Fruit fly (Drosophila melanogaster) whole organism, embryonic: ENCODE measurements around the gene chif.

ENCODE experiments used
- Abd-B ChIP-seq: fragments of 200-800 bp; sonication (Bioruptor generic); optimal IDR thresholded peaks from 2 replicates; lab custom pipeline; 2018; ENCODE audit warnings: missing biosample characterization, mild to moderate bottlenecking, missing genetic modification characterization, moderate library complexity
- B-H2 ChIP-seq: fragments of 200-800 bp; sonication (Bioruptor generic); optimal IDR thresholded peaks from 2 replicates; lab custom pipeline; 2018; ENCODE audit warnings: missing biosample characterization, mild to moderate bottlenecking, missing genetic modification characterization
- CG10321 ChIP-seq: fragments of 200-800 bp; sonication (Bioruptor generic); IDR thresholded peaks from 2 replicates; pipeline ENCODE4 v1.3.6; 2022; ENCODE audit warnings: missing biosample characterization, missing genetic modification characterization
- CG10654 ChIP-seq: fragments of 200-800 bp; sonication (Bioruptor generic); optimal IDR thresholded peaks from 2 replicates; lab custom pipeline; 2016; ENCODE audit warnings: missing biosample characterization, missing genetic modification characterization
- CG11504 ChIP-seq: fragments of 200-800 bp; sonication (Bioruptor generic); optimal IDR thresholded peaks from 3 replicates; lab custom pipeline; 2019; ENCODE audit warnings: missing biosample characterization, mild to moderate bottlenecking, missing genetic modification characterization, moderate library complexity
- CG11723 ChIP-seq: fragments of 200-800 bp; sonication (Bioruptor generic); optimal IDR thresholded peaks from 2 replicates; lab custom pipeline; 2017; ENCODE audit warnings: missing biosample characterization, mild to moderate bottlenecking, missing genetic modification characterization
- CG14014 ChIP-seq: fragments of 200-800 bp; sonication (Bioruptor generic); IDR thresholded peaks from 2 replicates; pipeline ENCODE4 v1.3.6; 2022; ENCODE audit warnings: missing biosample characterization, missing genetic modification characterization
- CG14050 ChIP-seq: fragments of 200-800 bp; sonication (Bioruptor generic); IDR thresholded peaks from 3 replicates; pipeline ENCODE4 v1.3.6; 2022; ENCODE audit warnings: missing biosample characterization, missing genetic modification characterization
- CG17829 ChIP-seq: fragments of 200-800 bp; optimal IDR thresholded peaks from 2 replicates; lab custom pipeline; 2019; ENCODE audit warnings: missing biosample characterization, mild to moderate bottlenecking, missing genetic modification characterization, moderate library complexity
- CG2120 ChIP-seq: fragments of 200-800 bp; sonication (Bioruptor generic); optimal IDR thresholded peaks from 3 replicates; lab custom pipeline; 2016; ENCODE audit warnings: missing biosample characterization, missing genetic modification characterization
- CG34376 ChIP-seq: fragments of 200-800 bp; sonication (Bioruptor generic); optimal IDR thresholded peaks from 2 replicates; lab custom pipeline; 2018; ENCODE audit warnings: missing biosample characterization, mild to moderate bottlenecking, missing genetic modification characterization
- CG34422 ChIP-seq: fragments of 200-800 bp; sonication (Bioruptor generic); IDR thresholded peaks from 3 replicates; pipeline ENCODE4 v1.3.6; 2022; ENCODE audit warnings: missing biosample characterization, missing genetic modification characterization
- CG6813 ChIP-seq: fragments of 200-800 bp; sonication (Bioruptor generic); optimal IDR thresholded peaks from 2 replicates; lab custom pipeline; 2017; ENCODE audit warnings: missing biosample characterization, missing genetic modification characterization, mild to moderate bottlenecking, moderate library complexity, missing genetic modification reagents
- CG8281 ChIP-seq: fragments of 200-800 bp; sonication (Bioruptor generic); optimal IDR thresholded peaks from 2 replicates; lab custom pipeline; 2018; ENCODE audit warnings: missing biosample characterization, mild to moderate bottlenecking, missing genetic modification characterization, moderate library complexity
- CG8290 ChIP-seq, 3 experiments: fragments of 200-800 bp; sonication (Bioruptor generic); optimal IDR thresholded peaks; 2 replicates each; lab custom pipeline; 2016 to 2019; ENCODE audit warnings: missing biosample characterization in 3 of 3, missing genetic modification characterization in 3 of 3, mild to moderate bottlenecking in 2 of 3, moderate library complexity in 1 of 3
- CG8924 ChIP-seq: fragments of 200-800 bp; optimal IDR thresholded peaks from 3 replicates; lab custom pipeline; 2019; ENCODE audit warnings: missing biosample characterization, mild to moderate bottlenecking, missing genetic modification characterization, moderate library complexity
- Dad ChIP-seq: fragments of 200-800 bp; sonication (Bioruptor generic); optimal IDR thresholded peaks from 3 replicates; lab custom pipeline; 2016; ENCODE audit warnings: missing biosample characterization, missing genetic modification characterization
- Dip2 ChIP-seq: fragments of 200-800 bp; sonication (Bioruptor generic); IDR thresholded peaks from 2 replicates; pipeline ENCODE4 v1.3.6; 2022; ENCODE audit warnings: missing biosample characterization, missing genetic modification characterization
- Gug ChIP-seq: fragments of 200-800 bp; sonication (Bioruptor generic); IDR thresholded peaks from 4 replicates; pipeline ENCODE4 v1.3.6; 2022; ENCODE audit warnings: missing biosample characterization, missing genetic modification characterization
- Hand ChIP-seq: fragments of 200-800 bp; sonication (Bioruptor generic); optimal IDR thresholded peaks from 2 replicates; lab custom pipeline; 2017; ENCODE audit warnings: mild to moderate bottlenecking, missing biosample characterization, missing genetic modification reagents, missing genetic modification characterization
- Hey ChIP-seq: fragments of 200-800 bp; sonication (Bioruptor generic); optimal IDR thresholded peaks from 3 replicates; lab custom pipeline; 2018; ENCODE audit warnings: missing biosample characterization, mild to moderate bottlenecking, missing genetic modification characterization
- HmgD ChIP-seq: fragments of 200-800 bp; sonication (Bioruptor generic); optimal IDR thresholded peaks from 3 replicates; lab custom pipeline; 2016; ENCODE audit warnings: missing biosample characterization, missing genetic modification characterization
- Lhr ChIP-seq: fragments of 200-800 bp; sonication (Bioruptor generic); optimal IDR thresholded peaks from 3 replicates; lab custom pipeline; 2017; ENCODE audit warnings: mild to moderate bottlenecking, missing biosample characterization, missing genetic modification reagents, missing genetic modification characterization
- MESR4 ChIP-seq: fragments of 200-800 bp; sonication (Bioruptor generic); optimal IDR thresholded peaks from 2 replicates; lab custom pipeline; 2018; ENCODE audit warnings: missing biosample characterization, mild to moderate bottlenecking, missing genetic modification characterization, moderate library complexity
- Pdp1 ChIP-seq, 2 experiments: fragments of 200-800 bp; sonication (Bioruptor generic); optimal IDR thresholded peaks; 3 replicates each; lab custom pipeline; 2016; ENCODE audit warnings: missing biosample characterization in 2 of 2, missing genetic modification characterization in 2 of 2, mild to moderate bottlenecking in 1 of 2, moderate library complexity in 1 of 2
- Rfx ChIP-seq: fragments of 200-800 bp; sonication (Bioruptor generic); IDR thresholded peaks from 2 replicates; pipeline ENCODE4 v1.3.6; 2022; ENCODE audit warnings: missing biosample characterization, missing genetic modification characterization
- Stat92E ChIP-seq, 3 experiments: fragments of >200 bp in 2 of 3; fragments of 200-800 bp in 1 of 3; sonication (Bioruptor generic) in 1 of 3; optimal IDR thresholded peaks; 2 replicates each; lab custom pipeline; 2017 to 2019; ENCODE audit warnings: missing biosample characterization in 3 of 3, missing genetic modification characterization in 3 of 3, mild to moderate bottlenecking in 1 of 3, moderate library complexity in 1 of 3
- abd-A ChIP-seq: fragments of 200-800 bp; sonication (Bioruptor generic); optimal IDR thresholded peaks from 3 replicates; lab custom pipeline; 2019; ENCODE audit warnings: missing biosample characterization, mild to moderate bottlenecking, missing genetic modification characterization, moderate library complexity
- btn ChIP-seq: fragments of 200-800 bp; sonication (Bioruptor generic); optimal IDR thresholded peaks from 2 replicates; lab custom pipeline; 2016; ENCODE audit warnings: missing biosample characterization, missing genetic modification characterization
- chn ChIP-seq: fragments of 200-800 bp; sonication (Bioruptor generic); optimal IDR thresholded peaks from 2 replicates; lab custom pipeline; 2016; ENCODE audit warnings: missing biosample characterization, missing genetic modification characterization
- dmrt11E ChIP-seq: fragments of 200-800 bp; sonication (Bioruptor generic); optimal IDR thresholded peaks from 3 replicates; lab custom pipeline; 2018; ENCODE audit warnings: missing biosample characterization, mild to moderate bottlenecking, missing genetic modification characterization, moderate library complexity
- fd96Cb ChIP-seq: fragments of 200-800 bp; sonication (Bioruptor generic); optimal IDR thresholded peaks from 2 replicates; lab custom pipeline; 2018; ENCODE audit warnings: missing biosample characterization, mild to moderate bottlenecking, missing genetic modification characterization, moderate library complexity
- grau ChIP-seq: fragments of 200-800 bp; optimal IDR thresholded peaks from 3 replicates; lab custom pipeline; 2019; ENCODE audit warnings: missing biosample characterization, mild to moderate bottlenecking, missing genetic modification characterization, moderate library complexity
- grn ChIP-seq: fragments of 200-800 bp; sonication (Bioruptor generic); optimal IDR thresholded peaks from 3 replicates; lab custom pipeline; 2017; ENCODE audit warnings: missing biosample characterization, missing genetic modification characterization
- lbe ChIP-seq: fragments of 200-800 bp; sonication (Bioruptor generic); optimal IDR thresholded peaks from 2 replicates; lab custom pipeline; 2016; ENCODE audit warnings: missing biosample characterization, mild to moderate bottlenecking, missing genetic modification characterization
- lov ChIP-seq, 2 experiments: fragments of 200-800 bp in 1 of 2; fragments of >200 bp in 1 of 2; sonication (Bioruptor generic) in 1 of 2; IDR thresholded peaks in 1 of 2; optimal IDR thresholded peaks in 1 of 2; 2 replicates in 1 of 2; 3 replicates in 1 of 2; pipeline versions ENCODE4 v1.3.6 to Lab custom; 2017 to 2022; ENCODE audit warnings: missing biosample characterization in 1 of 2, missing genetic modification characterization in 1 of 2
- phol ChIP-seq: fragments of 200-800 bp; sonication (Bioruptor generic); optimal IDR thresholded peaks from 3 replicates; lab custom pipeline; 2018; ENCODE audit warnings: missing biosample characterization, mild to moderate bottlenecking, missing genetic modification characterization, moderate library complexity
- pros ChIP-seq: fragments of 200-800 bp; sonication (Bioruptor generic); optimal IDR thresholded peaks from 3 replicates; lab custom pipeline; 2019; ENCODE audit warnings: missing biosample characterization, mild to moderate bottlenecking, missing genetic modification characterization, moderate library complexity
- sima ChIP-seq: fragments of 200-800 bp; sonication (Bioruptor generic); optimal IDR thresholded peaks from 2 replicates; lab custom pipeline; 2016; ENCODE audit warnings: missing biosample characterization, missing genetic modification characterization
- tap ChIP-seq: fragments of 200-800 bp; optimal IDR thresholded peaks from 3 replicates; lab custom pipeline; 2019; ENCODE audit warnings: missing biosample characterization, mild to moderate bottlenecking, missing genetic modification characterization, moderate library complexity
- tgo ChIP-seq: fragments of 200-800 bp; sonication (Bioruptor generic); IDR thresholded peaks from 3 replicates; pipeline ENCODE4 v1.3.6; 2022; ENCODE audit warnings: missing biosample characterization, missing genetic modification characterization
- toy ChIP-seq: fragments of 200-800 bp; sonication (Bioruptor generic); IDR thresholded peaks from 2 replicates; pipeline ENCODE4 v1.3.6; 2022; ENCODE audit warnings: missing biosample characterization, missing genetic modification characterization

Gene chif

DNA sequence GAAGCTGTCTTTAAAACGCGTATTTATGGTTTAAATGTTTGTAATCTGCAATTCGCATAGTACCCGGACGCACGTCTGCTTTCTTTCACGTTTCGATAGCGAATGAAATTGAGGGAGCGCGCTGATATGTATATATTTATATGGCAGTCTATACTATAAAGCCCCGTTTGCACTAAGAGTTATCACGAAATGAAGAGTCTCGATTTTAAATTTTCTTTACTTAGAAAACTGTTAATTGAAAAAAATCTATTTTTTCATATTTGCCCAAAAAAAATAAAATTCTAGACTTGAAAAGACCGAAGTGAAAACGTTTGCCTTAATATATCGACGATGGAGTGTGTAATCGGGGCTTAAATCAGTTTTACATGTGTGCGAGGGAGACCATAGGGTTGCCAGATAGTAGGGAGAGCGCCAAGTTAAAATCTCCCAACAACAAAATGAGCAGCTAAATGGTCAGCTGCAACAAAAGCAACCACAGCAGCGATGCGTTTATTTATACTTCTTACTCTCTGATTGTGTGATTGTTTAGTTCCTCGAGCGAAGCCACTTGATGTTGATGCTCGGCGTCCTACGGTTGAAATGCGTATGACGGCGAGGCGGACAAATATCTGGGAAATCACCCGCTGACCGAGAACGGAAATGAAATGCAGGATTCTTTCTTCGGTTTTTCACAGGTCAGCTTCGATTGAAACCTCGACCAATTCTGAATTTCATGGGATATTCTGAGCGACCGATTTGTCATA lies 26.7 kb downstream of the chif start, which contains the start of gene cact (continued):
- TF ChIP-seq CG8290 (GFP tag; optimal IDR thresholded peaks at IDR 0.05; lab: Kevin White, UChicago) (peak; percentile 79), CG8290 (tag; optimal IDR thresholded peaks at IDR 0.05; lab: Kevin White, UChicago) (peak; percentile 27 to 54), CG17829 (tag; lab: Kevin White, UChicago) (peak; percentile 95), Hand (GFP tag; lab: Kevin White, UChicago) (peak; percentile 64), grn (GFP tag; lab: Kevin White, UChicago) (peak; percentile 77), HmgD (GFP tag; lab: Kevin White, UChicago) (peak; percentile 93), lov (optimal IDR thresholded peaks at IDR 0.05; lab: Kevin White, UChicago) (no peak), lov (GFP tag; IDR thresholded peaks at IDR 0.05; lab: Robert Waterston, UW) (peak; percentile 66; the same call in 2 of the 3 replicates), CG34422 (peak; percentile 93), CG11723 (GFP tag; lab: Kevin White, UChicago) (peak; percentile 82), tgo (peak; percentile 90), tap (tag; lab: Kevin White, UChicago) (peak; percentile 71), Pdp1 (GFP tag; optimal IDR thresholded peaks at IDR 0.05; lab: Kevin White, UChicago) (peak; percentile 92 to 94), CG34376 (GFP tag; lab: Kevin White, UChicago) (peak; percentile 84), B-H2 (GFP tag; lab: Kevin White, UChicago) (peak; percentile 89), CG6813 (peak; percentile 85), sima (GFP tag; lab: Kevin White, UChicago) (peak; percentile 70), lbe (GFP tag; lab: Kevin White, UChicago) (peak; percentile 94), btn (GFP tag; lab: Kevin White, UChicago) (peak; percentile 77), pros (GFP tag; lab: Kevin White, UChicago) (peak; percentile 8), chn (peak; percentile 94), Rfx (GFP tag; lab: Robert Waterston, UW) (peak; percentile 93), grau (tag; lab: Kevin White, UChicago) (peak; percentile 93), phol (peak; percentile 95), fd96Cb (tag; lab: Kevin White, UChicago) (peak; percentile 88), Gug (GFP tag; lab: Robert Waterston, UW) (peak; percentile 87), MESR4 (GFP tag; lab: Kevin White, UChicago) (peak; percentile 29), abd-A (peak; percentile 94), toy (no peak), Dip2 (GFP tag; lab: Robert Waterston, UW) (no peak), dmrt11E (tag; lab: Kevin White, UChicago) (peak; percentile 94), CG8281 (tag; lab: Kevin White, UChicago) (peak; percentile 68), Abd-B (peak; percentile 91), Stat92E (GFP tag; optimal IDR thresholded peaks at IDR 0.05; lab: Kevin White, UChicago) (peak in 1 of 3 experiments; percentile 75), CG14014 (GFP tag; lab: Robert Waterston, UW) (peak; percentile 85), Lhr (peak; percentile 87), CG8924 (tag; lab: Kevin White, UChicago) (peak; percentile 95), CG11504 (tag; lab: Kevin White, UChicago) (peak; percentile 91), Hey (peak; percentile 58), CG2120 (peak; percentile 98), Dad (GFP tag; lab: Kevin White, UChicago) (peak; percentile 91), CG10321 (0 out of 2 replicates have a peak, but pooled peaks have one; percentile 12), CG10654 (GFP tag; lab: Kevin White, UChicago) (peak; percentile 86), CG14050 (peak; percentile 86)
